Worm (Caenorhabditis elegans) whole organism, L1 larva: ENCODE results near the gene fipr-13.

Source experiments
- C04F5.9 ChIP-seq: sonication (generic microtip); optimal IDR thresholded peaks from 2 replicates; lab custom pipeline; 2016; ENCODE audit warnings: missing genetic modification characterization, missing compliant biosample characterization
- alr-1 ChIP-seq: fragments of 200-800 bp; sonication (Bioruptor generic); optimal IDR thresholded peaks from 2 replicates; lab custom pipeline; 2018; ENCODE audit warnings: borderline replicate concordance, mild to moderate bottlenecking, missing genetic modification characterization, missing compliant biosample characterization
- ceh-90 ChIP-seq: sonication (generic microtip); optimal IDR thresholded peaks from 2 replicates; lab custom pipeline; 2016; ENCODE audit warnings: missing genetic modification characterization, missing compliant biosample characterization
- dpl-1 ChIP-seq, 3 experiments: fragments of 150-350 bp in 2 of 3; sonication (generic microtip) in 1 of 3; optimal IDR thresholded peaks; 2 replicates each; lab custom pipeline; 2014 to 2017; ENCODE audit warnings: missing biosample characterization in 3 of 3, missing genetic modification characterization in 3 of 3, missing genetic modification reagents in 3 of 3
- elt-2 ChIP-seq: sonication (generic microtip); optimal IDR thresholded peaks from 2 replicates; lab custom pipeline; 2016; ENCODE audit warnings: missing genetic modification characterization, mild to moderate bottlenecking, inconsistent platforms, missing compliant biosample characterization, missing genetic modification reagents
- ets-5 ChIP-seq: fragments of 200-800 bp; sonication (Bioruptor generic); IDR thresholded peaks from 2 replicates; pipeline ENCODE4 v1.3.6; 2022; ENCODE audit warnings: missing genetic modification characterization, missing compliant biosample characterization
- fkh-4 ChIP-seq: sonication (generic microtip); optimal IDR thresholded peaks from 2 replicates; lab custom pipeline; 2016; ENCODE audit warnings: missing compliant biosample characterization, missing genetic modification characterization, borderline replicate concordance
- isw-1 ChIP-seq: fragments of 200-800 bp; sonication (Bioruptor generic); IDR thresholded peaks from 2 replicates; pipeline ENCODE4 v1.3.6; 2022; ENCODE audit warnings: missing genetic modification characterization, missing compliant biosample characterization
- jun-1 ChIP-seq: fragments of 150-350 bp; optimal IDR thresholded peaks from 2 replicates; lab custom pipeline; 2014; ENCODE audit warnings: missing biosample characterization, missing genetic modification reagents, missing genetic modification characterization
- lin-14 ChIP-seq: fragments of 200-800 bp; sonication (Bioruptor generic); optimal IDR thresholded peaks from 2 replicates; lab custom pipeline; 2018; ENCODE audit warnings: mild to moderate bottlenecking, missing genetic modification characterization, moderate library complexity, missing compliant biosample characterization
- mep-1 ChIP-seq: fragments of 150-350 bp; optimal IDR thresholded peaks from 2 replicates; lab custom pipeline; 2014; ENCODE audit warnings: missing biosample characterization, missing genetic modification characterization
- nhr-19 ChIP-seq: fragments of 200-800 bp; sonication (Bioruptor generic); conservative IDR thresholded peaks from 2 replicates; pipeline ENCODE4 v1.3.6; 2022; ENCODE audit warnings: missing genetic modification characterization, missing compliant biosample characterization
- nhr-90 ChIP-seq: sonication (generic microtip); optimal IDR thresholded peaks from 2 replicates; lab custom pipeline; 2016; ENCODE audit warnings: mild to moderate bottlenecking, missing genetic modification characterization, missing compliant biosample characterization; ENCODE audit not compliant: poor library complexity
- rnt-1 ChIP-seq: sonication (generic microtip); optimal IDR thresholded peaks from 2 replicates; lab custom pipeline; 2016; ENCODE audit warnings: mild to moderate bottlenecking, missing genetic modification characterization, moderate library complexity, missing compliant biosample characterization
- sox-4 ChIP-seq: sonication (generic microtip); optimal IDR thresholded peaks from 2 replicates; lab custom pipeline; 2016; ENCODE audit warnings: missing genetic modification characterization, missing compliant biosample characterization
- sup-37 ChIP-seq: fragments of 200-800 bp; sonication (Bioruptor generic); optimal IDR thresholded peaks from 2 replicates; lab custom pipeline; 2018; ENCODE audit warnings: mild to moderate bottlenecking, missing genetic modification characterization, missing compliant biosample characterization
- unc-86 ChIP-seq: sonication (generic microtip); optimal IDR thresholded peaks from 2 replicates; lab custom pipeline; 2016; ENCODE audit warnings: missing genetic modification characterization, missing compliant biosample characterization

Gene fipr-13

ce11 chrV:10114329-10114728, 50.0 kb downstream of the fipr-13 start, which contains the start of gene cht-5:
cht-5 (plus strand) TSS chrV:10114629.
- TF ChIP-seq sox-4 (tag; lab: Kevin White, UChicago) (no peak), lin-14 (GFP tag; lab: Kevin White, UChicago) (no peak), sup-37 (GFP tag; lab: Kevin White, UChicago) (no peak), ets-5 (GFP tag; lab: Robert Waterston, UW) (no peak), jun-1 (no peak), nhr-19 (GFP tag; lab: Robert Waterston, UW) (no peak), mep-1 (no peak), rnt-1 (no peak), unc-86 (no peak), dpl-1 (GFP tag; optimal IDR thresholded peaks at IDR 0.05; lab: Kevin White, UChicago) (no peak), ceh-90 (tag; lab: Kevin White, UChicago) (no peak), fkh-4 (tag; lab: Kevin White, UChicago) (no peak), C04F5.9 (tag; lab: Kevin White, UChicago) (no peak), elt-2 (tag; lab: Kevin White, UChicago) (no peak), alr-1 (no peak), isw-1 (GFP tag; lab: Robert Waterston, UW) (no peak), nhr-90 (tag; lab: Kevin White, UChicago) (no peak)
